Worm (Caenorhabditis elegans) whole organism, L4 larva: ENCODE results near the gene F32B6.4.

Experiments
- ceh-62 ChIP-seq: sonication (generic microtip); optimal IDR thresholded peaks from 2 replicates; lab custom pipeline; 2017; ENCODE audit warnings: missing biosample characterization, missing genetic modification characterization
- dpl-1 ChIP-seq: fragments of 150-350 bp; optimal IDR thresholded peaks from 2 replicates; lab custom pipeline; 2014; ENCODE audit warnings: missing biosample characterization, missing genetic modification reagents, missing genetic modification characterization
- egl-27 ChIP-seq: sonication (generic microtip); optimal IDR thresholded peaks from 3 replicates; lab custom pipeline; 2017; ENCODE audit warnings: missing biosample characterization, missing genetic modification reagents, missing genetic modification characterization
- hmg-1.1 ChIP-seq: fragments of 200-800 bp; sonication (Bioruptor generic); IDR thresholded peaks from 2 replicates; pipeline ENCODE4 v1.3.6; 2022; ENCODE audit warnings: missing genetic modification reagents, missing genetic modification characterization, missing compliant biosample characterization
- lin-13 ChIP-seq: fragments of 150-350 bp; optimal IDR thresholded peaks from 2 replicates; lab custom pipeline; 2014; ENCODE audit warnings: missing biosample characterization, missing genetic modification reagents, missing genetic modification characterization
- php-3 ChIP-seq: fragments of 200-800 bp; sonication (Bioruptor generic); IDR thresholded peaks from 2 replicates; pipeline ENCODE4 v1.3.6; 2022; ENCODE audit warnings: missing genetic modification reagents, missing genetic modification characterization, missing compliant biosample characterization
- spr-3 ChIP-seq: fragments of 200-800 bp; sonication (Bioruptor generic); optimal IDR thresholded peaks from 2 replicates; lab custom pipeline; 2018; ENCODE audit warnings: mild to moderate bottlenecking, missing genetic modification characterization, missing compliant biosample characterization
- ztf-7 ChIP-seq: fragments of 150-350 bp; optimal IDR thresholded peaks from 2 replicates; lab custom pipeline; 2014; ENCODE audit warnings: missing biosample characterization, missing genetic modification characterization

- no peak for TF ChIP-seq dpl-1 (GFP tag; lab: Kevin White, UChicago)
- TF ChIP-seq spr-3, result no peak
- TF ChIP-seq ztf-7 (tag; lab: Kevin White, UChicago), result no peak
- no peak for TF ChIP-seq lin-13
- TF ChIP-seq hmg-1.1 (GFP tag; lab: Robert Waterston, UW), result no peak
- no peak for TF ChIP-seq egl-27
- no peak for TF ChIP-seq php-3 (GFP tag; lab: Robert Waterston, UW)
- no peak for TF ChIP-seq ceh-62 (tag; lab: Kevin White, UChicago)
Measured at ce11 chrIV:9852250-9852649, 39.6 kb downstream of the F32B6.4 start, which contains the start of gene ssq-1.
